Worm (Caenorhabditis elegans) whole organism, mixed stage, embryonic: ENCODE measurements around the gene fipp-1.

Experiments used
- blmp-1 ChIP-seq: fragments of 150-350 bp; optimal IDR thresholded peaks from 2 replicates; lab custom pipeline; 2014; ENCODE audit warnings: missing biosample characterization, missing genetic modification characterization
- ceh-39 ChIP-seq: fragments of 150-350 bp; optimal IDR thresholded peaks from 2 replicates; lab custom pipeline; 2014; ENCODE audit warnings: missing biosample characterization, missing genetic modification characterization
- elt-3 ChIP-seq: fragments of 150-350 bp; optimal IDR thresholded peaks from 2 replicates; lab custom pipeline; 2014; ENCODE audit warnings: missing biosample characterization, missing genetic modification characterization
- lin-32 ChIP-seq: fragments of 200-800 bp; sonication (Bioruptor generic); optimal IDR thresholded peaks from 2 replicates; lab custom pipeline; 2018; ENCODE audit warnings: mild to moderate bottlenecking, missing genetic modification characterization, missing compliant biosample characterization
- mep-1 ChIP-seq: fragments of 150-350 bp; optimal IDR thresholded peaks from 2 replicates; lab custom pipeline; 2017; ENCODE audit warnings: missing biosample characterization, missing genetic modification reagents, missing genetic modification characterization, inconsistent platforms
- nhr-12 ChIP-seq: fragments of 150-350 bp; optimal IDR thresholded peaks from 2 replicates; lab custom pipeline; 2014; ENCODE audit warnings: missing biosample characterization, missing genetic modification characterization
- sptf-1 ChIP-seq: sonication (generic microtip); optimal IDR thresholded peaks from 2 replicates; lab custom pipeline; 2017; ENCODE audit warnings: mild to moderate bottlenecking, missing genetic modification characterization, moderate library complexity, missing compliant biosample characterization
- unc-62 ChIP-seq: fragments of 150-350 bp; optimal IDR thresholded peaks from 2 replicates; lab custom pipeline; 2014; ENCODE audit warnings: missing biosample characterization, missing genetic modification reagents, missing genetic modification characterization
- zip-8 ChIP-seq: fragments of 150-350 bp; optimal IDR thresholded peaks from 2 replicates; lab custom pipeline; 2014; ENCODE audit warnings: missing biosample characterization, missing genetic modification characterization
- ztf-11 ChIP-seq: fragments of 150-350 bp; optimal IDR thresholded peaks from 2 replicates; lab custom pipeline; 2014; ENCODE audit warnings: missing biosample characterization, missing genetic modification characterization

ce11 chrV:4332450-4332849 lies 39.2 kb upstream of the fipp-1 start, which contains the start of gene oac-12:
- no peak for TF ChIP-seq ztf-11 (tag; lab: Kevin White, UChicago)
- TF ChIP-seq mep-1 (tag; lab: Kevin White, UChicago): no peak
- TF ChIP-seq unc-62 (GFP tag; lab: Kevin White, UChicago): no peak
- no peak for TF ChIP-seq nhr-12 (tag; lab: Kevin White, UChicago)
- TF ChIP-seq elt-3 (tag; lab: Kevin White, UChicago): no peak
- no peak for TF ChIP-seq sptf-1 (tag; lab: Kevin White, UChicago)
- TF ChIP-seq lin-32 (GFP tag; lab: Kevin White, UChicago): no peak
- TF ChIP-seq zip-8 (tag; lab: Kevin White, UChicago): no peak
- no peak for TF ChIP-seq blmp-1 (tag; lab: Kevin White, UChicago)
- TF ChIP-seq ceh-39 (tag; lab: Kevin White, UChicago): no peak
